Worm (Caenorhabditis elegans) whole organism, young adult: Measurements from ENCODE around the gene sri-53.

ENCODE experiments used
- F49E8.2 ChIP-seq: sonication (generic microtip); optimal IDR thresholded peaks from 3 replicates; lab custom pipeline; 2017; ENCODE audit warnings: missing genetic modification characterization, mild to moderate bottlenecking, missing compliant biosample characterization, antibody characterized with exemption, moderate library complexity; ENCODE audit not compliant: insufficient read depth
- Y79H2A.3 ChIP-seq: fragments of 200-800 bp; sonication (Bioruptor generic); conservative IDR thresholded peaks from 2 replicates; pipeline ENCODE4 v1.3.6; 2022; ENCODE audit warnings: missing genetic modification reagents, missing genetic modification characterization, missing compliant biosample characterization
- attf-3 ChIP-seq: fragments of 200-800 bp; sonication (Bioruptor generic); conservative IDR thresholded peaks from 2 replicates; pipeline ENCODE4 v1.3.6; 2022; ENCODE audit warnings: missing genetic modification reagents, missing genetic modification characterization, missing compliant biosample characterization
- attf-6 ChIP-seq: fragments of 200-800 bp; sonication (Bioruptor generic); IDR thresholded peaks from 2 replicates; pipeline ENCODE4 v1.3.6; 2022; ENCODE audit warnings: missing genetic modification reagents, missing genetic modification characterization, missing compliant biosample characterization
- ceh-79 ChIP-seq: sonication (generic microtip); optimal IDR thresholded peaks from 2 replicates; lab custom pipeline; 2017; ENCODE audit warnings: mild to moderate bottlenecking, missing genetic modification characterization, missing compliant biosample characterization
- ceh-91 ChIP-seq: fragments of 200-800 bp; sonication (Bioruptor generic); IDR thresholded peaks from 2 replicates; pipeline ENCODE4 v1.3.6; 2022; ENCODE audit warnings: missing genetic modification reagents, missing genetic modification characterization, missing compliant biosample characterization
- egl-18 ChIP-seq: fragments of 200-800 bp; sonication (Bioruptor generic); IDR thresholded peaks from 2 replicates; pipeline ENCODE4 v1.3.6; 2022; ENCODE audit warnings: missing genetic modification reagents, missing genetic modification characterization, missing compliant biosample characterization
- ets-4 ChIP-seq: fragments of 200-800 bp; sonication (Bioruptor generic); optimal IDR thresholded peaks from 2 replicates; lab custom pipeline; 2018; ENCODE audit warnings: mild to moderate bottlenecking, missing genetic modification characterization, missing compliant biosample characterization
- lin-35 ChIP-seq, 3 experiments: fragments of 150-350 bp in 2 of 3; sonication (generic microtip) in 1 of 3; optimal IDR thresholded peaks; 2 replicates each; lab custom pipeline; 2014 to 2018; ENCODE audit warnings: missing biosample characterization in 3 of 3, missing genetic modification characterization in 3 of 3, missing genetic modification reagents in 3 of 3
- nhr-120 ChIP-seq: fragments of 200-800 bp; sonication (Bioruptor generic); IDR thresholded peaks from 2 replicates; pipeline ENCODE4 v1.3.6; 2022; ENCODE audit warnings: missing genetic modification characterization, missing compliant biosample characterization
- sea-2 ChIP-seq: fragments of 200-800 bp; sonication (Bioruptor generic); IDR thresholded peaks from 2 replicates; pipeline ENCODE4 v1.3.6; 2022; ENCODE audit warnings: missing genetic modification characterization, missing compliant biosample characterization
- tbp1 ChIP-seq: fragments of 200-800 bp; sonication (Bioruptor generic); optimal IDR thresholded peaks from 2 replicates; lab custom pipeline; 2018; ENCODE audit warnings: mild to moderate bottlenecking, missing genetic modification characterization, missing compliant biosample characterization
- tbx-9 ChIP-seq: sonication (generic microtip); optimal IDR thresholded peaks from 2 replicates; lab custom pipeline; 2016; ENCODE audit warnings: borderline replicate concordance, missing genetic modification characterization, inconsistent platforms, missing compliant biosample characterization
- ztf-3 ChIP-seq: fragments of 200-800 bp; sonication (Bioruptor generic); optimal IDR thresholded peaks from 2 replicates; lab custom pipeline; 2018; ENCODE audit warnings: mild to moderate bottlenecking, missing genetic modification characterization, missing compliant biosample characterization

- TF ChIP-seq tbx-9 (tag; lab: Kevin White, UChicago) (no peak), ceh-79 (tag; lab: Kevin White, UChicago) (no peak), attf-3 (no peak), ceh-91 (no peak), tbp1 (no peak), Y79H2A.3 (GFP tag; lab: Robert Waterston, UW) (no peak), attf-6 (no peak), F49E8.2 (tag; lab: Kevin White, UChicago) (no peak), nhr-120 (GFP tag; lab: Robert Waterston, UW) (no peak), ets-4 (no peak), sea-2 (no peak), ztf-3 (GFP tag; lab: Kevin White, UChicago) (no peak), lin-35 (GFP tag; optimal IDR thresholded peaks at IDR 0.05; lab: Kevin White, UChicago) (no peak), egl-18 (GFP tag; lab: Robert Waterston, UW) (no peak)
Measured at ce11 chrII:3203415-3203814, 996 bp upstream of the sri-53 start, which contains the start of gene sri-50.
